Worm (Caenorhabditis elegans): ENCODE measurements around the gene T25D10.1.

Gene T25D10.1

DNA sequence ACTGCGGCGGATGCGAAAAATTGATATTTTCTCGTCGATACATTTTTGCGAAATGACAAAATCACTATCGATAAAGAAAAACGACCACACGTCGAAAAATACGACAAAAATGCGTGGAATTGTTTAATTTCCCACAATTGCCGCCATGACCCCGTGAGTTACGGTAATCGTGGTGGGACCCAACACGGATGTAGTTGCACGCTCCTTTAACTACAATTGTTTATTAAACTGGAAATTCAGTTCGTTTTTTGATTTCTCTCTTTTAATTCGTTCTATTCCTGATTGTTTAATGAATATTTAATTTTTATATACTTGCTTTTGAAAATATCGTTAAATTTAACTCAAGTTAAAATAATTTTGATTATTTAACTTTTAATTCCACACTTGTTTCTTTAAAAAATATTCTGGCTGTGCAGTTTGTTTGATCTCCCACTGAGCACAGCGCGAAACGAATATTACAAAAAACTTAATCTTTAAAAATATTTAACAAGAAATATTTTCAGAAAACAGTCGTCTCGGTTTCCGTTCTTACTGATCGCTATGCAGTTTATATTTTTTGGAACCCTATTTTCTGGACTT lies 37.9 kb upstream of the T25D10.1 start, which contains the start of the genes ani-2 and clec-88:
Gene ani-2, minus strand, starts transcription at position 131 of the 579 bp plus-strand sequence.
Gene clec-88, plus strand, starts transcription at position 486 of the 579 bp plus-strand sequence.
- TF ChIP-seq nhr-12 (tag; optimal IDR thresholded peaks at IDR 0.05), result no peak
- no peak for TF ChIP-seq unc-62 (GFP tag; optimal IDR thresholded peaks at IDR 0.05)
- no peak for TF ChIP-seq aha-1 (tag; optimal IDR thresholded peaks at IDR 0.05)
- no peak for TF ChIP-seq fos-1 (tag; optimal IDR thresholded peaks at IDR 0.05)
- no peak for TF ChIP-seq pqm-1 (tag; optimal IDR thresholded peaks at IDR 0.05)
- no peak for TF ChIP-seq unc-86 (tag; optimal IDR thresholded peaks at IDR 0.05)
- no peak for TF ChIP-seq ceh-90 (tag; optimal IDR thresholded peaks at IDR 0.05)
- TF ChIP-seq snu-23 (GFP tag; optimal IDR thresholded peaks at IDR 0.05), result no peak
- no peak for TF ChIP-seq mep-1 (tag; optimal IDR thresholded peaks at IDR 0.05)
- no peak for TF ChIP-seq nhr-85 (tag)
- TF ChIP-seq irx-1 (tag; optimal IDR thresholded peaks at IDR 0.05), result no peak
- TF ChIP-seq mab-9 (GFP tag; IDR thresholded peaks at IDR 0.05), result no peak
- TF ChIP-seq ceh-82 (tag; optimal IDR thresholded peaks at IDR 0.05), result no peak
- no peak for TF ChIP-seq nhr-237 (tag; optimal IDR thresholded peaks at IDR 0.05)
- no peak for TF ChIP-seq elt-2 (tag; optimal IDR thresholded peaks at IDR 0.05)
- TF ChIP-seq ztf-4 (tag; optimal IDR thresholded peaks at IDR 0.05), result no peak
- no peak for TF ChIP-seq sox-4 (tag; optimal IDR thresholded peaks at IDR 0.05)
- no peak for TF ChIP-seq nhr-11 (tag; optimal IDR thresholded peaks at IDR 0.05)

DNA sequence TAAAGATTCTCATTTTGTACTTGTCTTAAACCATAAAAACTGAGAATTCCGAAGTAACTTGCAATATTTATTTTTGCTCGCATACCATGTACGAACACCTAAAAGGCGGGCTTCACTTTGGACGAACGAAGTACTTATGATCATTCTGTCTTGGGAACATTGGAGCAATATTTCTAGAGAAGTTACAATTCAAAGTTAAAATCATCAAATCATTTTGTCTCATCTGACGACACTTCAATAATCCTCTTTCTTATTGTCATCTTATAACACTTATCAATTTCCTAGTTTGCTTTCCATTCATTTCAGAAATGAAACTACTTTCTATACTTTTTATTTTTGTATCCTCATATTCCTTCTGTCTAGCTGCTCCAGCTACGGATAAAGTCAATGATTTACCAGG lies 36.5 kb upstream of the T25D10.1 start, which contains the start of gene ctsa-4.1:
Gene ctsa-4.1, plus strand, starts transcription at position 301 of the 400 bp plus-strand sequence.
- TF ChIP-seq egl-27 (tag; optimal IDR thresholded peaks at IDR 0.05) (no peak), efl-1 (optimal IDR thresholded peaks at IDR 0.05) (no peak), efl-1 (GFP tag; optimal IDR thresholded peaks at IDR 0.05 in 1 of 2) (peak in 1 of 2 experiments; percentile 24)

DNA sequence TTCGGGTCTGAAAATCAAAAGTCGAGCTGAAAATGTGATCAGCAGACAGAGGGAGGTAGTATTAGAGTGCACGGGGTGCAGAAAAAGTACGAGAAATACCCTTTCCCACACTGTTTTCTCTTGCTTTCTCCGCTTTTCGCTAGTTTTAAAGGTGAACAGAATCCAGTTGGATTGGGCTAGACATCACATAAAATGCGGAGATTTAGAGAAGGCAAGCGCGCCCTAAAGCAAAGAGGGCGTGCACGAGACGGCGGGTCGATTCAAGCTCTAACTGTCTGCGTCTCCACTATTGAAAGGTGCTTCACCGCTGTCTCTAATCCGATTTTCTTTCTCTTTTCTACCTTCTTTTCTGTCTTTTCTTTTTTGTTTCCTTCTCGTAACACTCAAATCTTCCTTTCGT lies 33.1 kb upstream of the T25D10.1 start:
- no peak for TF ChIP-seq nhr-28 (tag; optimal IDR thresholded peaks at IDR 0.05)
- no peak for TF ChIP-seq nhr-12 (tag; optimal IDR thresholded peaks at IDR 0.05)
- TF ChIP-seq nhr-71 (tag; optimal IDR thresholded peaks at IDR 0.05), result peak; percentile 92
- TF ChIP-seq F16B12.6 (tag; optimal IDR thresholded peaks at IDR 0.05), result peak; percentile 47
- no peak for TF ChIP-seq ces-1 (GFP tag; optimal IDR thresholded peaks at IDR 0.05)
- no peak for TF ChIP-seq aha-1 (tag; optimal IDR thresholded peaks at IDR 0.05)
- TF ChIP-seq sup-37 (GFP tag; optimal IDR thresholded peaks at IDR 0.05), result no peak
- TF ChIP-seq lin-35 (GFP tag; optimal IDR thresholded peaks at IDR 0.05), result peak; percentile 85 to 87
- TF ChIP-seq zag-1 (tag; optimal IDR thresholded peaks at IDR 0.05), result no peak
- peak; percentile 70 to 94 (median 77) for TF ChIP-seq ceh-82 (tag; optimal IDR thresholded peaks at IDR 0.05)
- TF ChIP-seq fkh-8 (tag; optimal IDR thresholded peaks at IDR 0.05), result peak; percentile 88
- TF ChIP-seq nhr-90 (tag; optimal IDR thresholded peaks at IDR 0.05; ENCODE audit: poor library complexity), result peak; percentile 79
- TF ChIP-seq blmp-1 (tag; optimal IDR thresholded peaks at IDR 0.05), result peak; percentile 97
- TF ChIP-seq swsn-7 (tag; optimal IDR thresholded peaks at IDR 0.05), result peak; percentile 87
- TF ChIP-seq unc-30 (tag; optimal IDR thresholded peaks at IDR 0.05), result no peak
- peak; percentile 80 for TF ChIP-seq unc-86 (tag; optimal IDR thresholded peaks at IDR 0.05)
- peak; percentile 94 for TF ChIP-seq snu-23 (GFP tag; optimal IDR thresholded peaks at IDR 0.05)
- no peak for TF ChIP-seq efl-3 (GFP tag; optimal IDR thresholded peaks at IDR 0.05)
- TF ChIP-seq ceh-90 (tag; optimal IDR thresholded peaks at IDR 0.05), result no peak
- no peak for TF ChIP-seq unc-98 (GFP tag; IDR thresholded peaks at IDR 0.05)
- peak; percentile 80 for TF ChIP-seq lin-13 (GFP tag; optimal IDR thresholded peaks at IDR 0.05)
- TF ChIP-seq jun-1 (tag; optimal IDR thresholded peaks at IDR 0.05), result peak; percentile 86
- TF ChIP-seq fkh-10 (GFP tag; optimal IDR thresholded peaks at IDR 0.05), result peak; percentile 66
- TF ChIP-seq elt-2 (tag; optimal IDR thresholded peaks at IDR 0.05), result peak; percentile 56
- TF ChIP-seq ama-1 (optimal IDR thresholded peaks at IDR 0.05), result no peak
- peak; percentile 20 for TF ChIP-seq hpl-2 (GFP tag; optimal IDR thresholded peaks at IDR 0.05)
- TF ChIP-seq nhr-20 (tag; optimal IDR thresholded peaks at IDR 0.05), result peak; percentile 91
- TF ChIP-seq egl-27 (tag; optimal IDR thresholded peaks at IDR 0.05), result peak in 1 of 2 experiments; percentile 6
- peak; percentile 67 to 79 (median 78) for TF ChIP-seq dpl-1 (GFP tag; optimal IDR thresholded peaks at IDR 0.05)
- no peak for TF ChIP-seq tlp-1 (tag; optimal IDR thresholded peaks at IDR 0.05)
- peak; percentile 84 for TF ChIP-seq nhr-19 (GFP tag; conservative IDR thresholded peaks at IDR 0.05)
- TF ChIP-seq nhr-84 (tag; optimal IDR thresholded peaks at IDR 0.05), result no peak
- TF ChIP-seq tbx-2 (tag; optimal IDR thresholded peaks at IDR 0.05), result peak; percentile 87
- no peak for TF ChIP-seq zip-4 (GFP tag; optimal IDR thresholded peaks at IDR 0.05)
- peak; percentile 21 for TF ChIP-seq fkh-4 (tag; optimal IDR thresholded peaks at IDR 0.05; ENCODE audit: borderline replicate concordance)
- TF ChIP-seq ztf-4 (tag; optimal IDR thresholded peaks at IDR 0.05), result peak; percentile 72
- TF ChIP-seq nhr-47 (tag; optimal IDR thresholded peaks at IDR 0.05), result peak; percentile 88

All from whole organism, L1 larva.